Worm (Caenorhabditis elegans) whole organism, L4/young adult: ENCODE measurements around the gene Y54G2A.41.

Experiments used
- W03F9.2 ChIP-seq: fragments of 150-350 bp; optimal IDR thresholded peaks from 2 replicates; lab custom pipeline; 2014; ENCODE audit warnings: missing biosample characterization, missing genetic modification characterization
- dao-5 ChIP-seq: sonication (generic microtip); optimal IDR thresholded peaks from 2 replicates; lab custom pipeline; 2016; ENCODE audit warnings: missing genotype, missing genetic modification characterization, moderate library complexity, missing compliant biosample characterization
- him-1 ChIP-seq: sonication (generic microtip); optimal IDR thresholded peaks from 2 replicates; lab custom pipeline; 2016; ENCODE audit warnings: missing genotype, missing genetic modification reagents, missing genetic modification characterization, missing compliant biosample characterization

DNA sequence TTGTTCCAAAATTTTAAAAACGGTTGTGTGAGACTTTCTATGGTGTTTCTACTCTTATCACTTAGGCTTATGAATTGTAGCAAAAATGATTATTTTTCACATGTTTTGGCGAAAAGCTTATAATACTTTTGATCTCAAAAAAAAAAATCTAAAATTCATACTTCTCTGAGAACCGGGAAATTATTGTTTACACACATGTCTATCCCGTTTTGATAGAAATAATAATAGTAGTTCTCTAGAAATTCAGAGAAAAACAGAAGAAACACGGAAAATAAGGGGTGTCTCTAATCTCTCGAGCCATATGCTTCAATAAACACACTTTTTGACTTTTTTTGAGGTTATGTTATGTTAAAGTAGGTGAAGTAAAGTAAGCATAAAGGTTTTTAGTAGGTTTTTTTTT is 1.1 kb upstream of the Y54G2A.41 start:
- no peak for TF ChIP-seq W03F9.2
- no peak for TF ChIP-seq him-1 (tag; lab: Kevin White, UChicago)
- no peak for TF ChIP-seq dao-5 (tag; lab: Kevin White, UChicago)
